5 worm cellular contexts compared by ENCODE assay signal in the genomic region with DNA sequence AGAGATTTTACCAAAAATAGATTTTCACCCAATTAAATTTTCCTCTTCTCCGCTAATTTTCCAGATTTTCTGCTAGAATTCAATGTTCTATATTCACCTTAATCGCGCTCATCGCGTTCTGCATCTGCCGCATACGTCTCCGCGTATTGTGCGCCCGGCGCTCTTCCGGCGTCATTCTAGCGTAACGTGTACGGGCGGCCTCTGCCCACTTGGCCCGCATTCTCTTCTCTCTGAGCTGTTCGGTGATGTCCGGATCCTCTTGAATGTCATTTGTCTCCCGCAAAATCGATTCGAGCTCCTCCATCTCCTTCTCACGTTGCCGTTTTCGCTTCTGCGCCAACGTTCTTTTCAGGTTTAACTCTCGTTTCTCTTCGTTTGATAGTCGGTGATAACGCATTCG.
TF ChIP-seq lines count a peak whose summit lies in the region.

No protein-coding gene starts in this region.

TF ChIP-seq in whole organism, L3 larva, 47 proteins besides CTCF, POLR2A, EP300 and RAD21:
- TF ChIP-seq fkh-2 (tag; optimal IDR thresholded peaks at IDR 0.05; lab: Kevin White, UChicago) = no peak
- no peak for TF ChIP-seq unc-62 (GFP tag; optimal IDR thresholded peaks at IDR 0.05; lab: Kevin White, UChicago)
- no peak for TF ChIP-seq ceh-9 (tag; optimal IDR thresholded peaks at IDR 0.05; lab: Kevin White, UChicago)
- no peak for TF ChIP-seq ceh-82 (tag; optimal IDR thresholded peaks at IDR 0.05; lab: Kevin White, UChicago)
- TF ChIP-seq jun-1 (tag; optimal IDR thresholded peaks at IDR 0.05; lab: Kevin White, UChicago) = no peak
- TF ChIP-seq mml-1 (tag; optimal IDR thresholded peaks at IDR 0.05; lab: Kevin White, UChicago) = no peak
- TF ChIP-seq tbx-2 (tag; optimal IDR thresholded peaks at IDR 0.05; lab: Kevin White, UChicago) = no peak
- TF ChIP-seq pqm-1 (tag; optimal IDR thresholded peaks at IDR 0.05; lab: Kevin White, UChicago) = no peak
- peak; percentile 73 for TF ChIP-seq ama-1 (optimal IDR thresholded peaks at IDR 0.05; lab: Kevin White, UChicago)
- no peak for TF ChIP-seq mdl-1 (tag; optimal IDR thresholded peaks at IDR 0.05; lab: Kevin White, UChicago)
- TF ChIP-seq sea-2 (GFP tag; optimal IDR thresholded peaks at IDR 0.05; lab: Kevin White, UChicago) = no peak
- TF ChIP-seq nhr-11 (tag; optimal IDR thresholded peaks at IDR 0.05; lab: Kevin White, UChicago) = no peak
- no peak for TF ChIP-seq ztf-11 (tag; optimal IDR thresholded peaks at IDR 0.05; lab: Kevin White, UChicago)
- peak; percentile 37 for TF ChIP-seq nhr-25 (tag; optimal IDR thresholded peaks at IDR 0.05; lab: Kevin White, UChicago)
- no peak for TF ChIP-seq lin-39 (tag; optimal IDR thresholded peaks at IDR 0.05; lab: Kevin White, UChicago)
TF ChIP-seq in whole organism, L3 larva: peak in this region for 2.

TF ChIP-seq in whole organism, L4 larva, 104 proteins besides CTCF, POLR2A, EP300 and RAD21:
- TF ChIP-seq nhr-102 (tag; optimal IDR thresholded peaks at IDR 0.05; lab: Kevin White, UChicago) = peak; percentile 26
- TF ChIP-seq ZK546.5 (tag; optimal IDR thresholded peaks at IDR 0.05; lab: Kevin White, UChicago) = no peak
- TF ChIP-seq duxl-1 (tag; optimal IDR thresholded peaks at IDR 0.05; lab: Kevin White, UChicago; ENCODE audit: poor library complexity) = peak; percentile 29
- no peak for TF ChIP-seq jun-1 (tag; optimal IDR thresholded peaks at IDR 0.05; lab: Kevin White, UChicago)
- 0 out of 2 replicates have a peak, but pooled peaks have one; percentile 19 for TF ChIP-seq lin-38 (GFP tag; IDR thresholded peaks at IDR 0.05; lab: Robert Waterston, UW)
- 0 out of 2 replicates have a peak, but pooled peaks have one; percentile 34 for TF ChIP-seq T26A8.4 (GFP tag; IDR thresholded peaks at IDR 0.05; lab: Robert Waterston, UW)
- TF ChIP-seq set-16 (GFP tag; IDR thresholded peaks at IDR 0.05; lab: Robert Waterston, UW) = peak; percentile 65
TF ChIP-seq in whole organism, L4 larva: peak in this region for 5.

TF ChIP-seq in whole organism, early embryonic, 17 proteins besides CTCF, POLR2A, EP300 and RAD21:
- TF ChIP-seq F13C5.2 (tag; optimal IDR thresholded peaks at IDR 0.05; lab: Kevin White, UChicago) = no peak
- TF ChIP-seq tra-4 (tag; optimal IDR thresholded peaks at IDR 0.05; lab: Kevin White, UChicago) = no peak
- TF ChIP-seq hmg-4 (GFP tag; optimal IDR thresholded peaks at IDR 0.05; lab: Kevin White, UChicago) = peak; percentile 39
- no peak for TF ChIP-seq hmbx-1 (tag; optimal IDR thresholded peaks at IDR 0.05; lab: Kevin White, UChicago)
- TF ChIP-seq B0310.2 (tag; optimal IDR thresholded peaks at IDR 0.05; lab: Kevin White, UChicago) = no peak
- TF ChIP-seq ets-7 (tag; optimal IDR thresholded peaks at IDR 0.05; lab: Kevin White, UChicago) = no peak

TF ChIP-seq in whole organism, late embryonic, 69 proteins besides CTCF, POLR2A, EP300 and RAD21:
- TF ChIP-seq K02D7.2 (tag; optimal IDR thresholded peaks at IDR 0.05; lab: Kevin White, UChicago) = no peak
- peak; percentile 41 for TF ChIP-seq C08G9.2 (tag; optimal IDR thresholded peaks at IDR 0.05; lab: Kevin White, UChicago)
- peak; percentile 12 for TF ChIP-seq tbx-2 (tag; optimal IDR thresholded peaks at IDR 0.05; lab: Kevin White, UChicago)

TF ChIP-seq in whole organism, young adult, 124 proteins besides CTCF, POLR2A, EP300 and RAD21:
- TF ChIP-seq F52B5.7 (tag; optimal IDR thresholded peaks at IDR 0.05; lab: Kevin White, UChicago) (peak; percentile 0), snpc-1.1 (tag; optimal IDR thresholded peaks at IDR 0.05; lab: Kevin White, UChicago; ENCODE audit: insufficient read depth) (no peak), atf-7 (tag; optimal IDR thresholded peaks at IDR 0.05; lab: Kevin White, UChicago) (no peak), Y53F4B.3 (GFP tag; IDR thresholded peaks at IDR 0.05; lab: Robert Waterston, UW) (no peak), ztf-6 (GFP tag; IDR thresholded peaks at IDR 0.05; lab: Robert Waterston, UW) (0 out of 2 replicates have a peak, but pooled peaks have one; percentile 21), mel-28 (tag; optimal IDR thresholded peaks at IDR 0.05; lab: Kevin White, UChicago; ENCODE audit: borderline replicate concordance) (no peak), attf-3 (GFP tag; conservative IDR thresholded peaks at IDR 0.05; lab: Robert Waterston, UW) (0 out of 2 replicates have a peak, but pooled peaks have one; percentile 15), lag-1 (GFP tag; IDR thresholded peaks at IDR 0.05; lab: Robert Waterston, UW) (no peak), C06A6.2 (GFP tag; conservative IDR thresholded peaks at IDR 0.05; lab: Robert Waterston, UW) (no peak), dox-1 (GFP tag; IDR thresholded peaks at IDR 0.05; lab: Robert Waterston, UW) (0 out of 2 replicates have a peak, but pooled peaks have one; percentile 11), ztf-25 (GFP tag; IDR thresholded peaks at IDR 0.05; lab: Robert Waterston, UW) (no peak), zfh-2 (GFP tag; conservative IDR thresholded peaks at IDR 0.05; lab: Robert Waterston, UW) (peak; percentile 66), lin-40 (tag; optimal IDR thresholded peaks at IDR 0.05; lab: Kevin White, UChicago) (no peak)
TF ChIP-seq in whole organism, young adult: peak in this region for 5.
